Worm (Caenorhabditis elegans) whole organism, L4 larva: ENCODE measurements around the gene C50E10.1.

Source experiments
- egl-27 ChIP-seq: sonication (generic microtip); optimal IDR thresholded peaks from 3 replicates; lab custom pipeline; 2017; ENCODE audit warnings: missing biosample characterization, missing genetic modification reagents, missing genetic modification characterization
- mdl-1 ChIP-seq, 2 experiments: fragments of 150-350 bp in 1 of 2; sonication (generic microtip) in 1 of 2; optimal IDR thresholded peaks; 2 replicates each; lab custom pipeline; 2014 to 2017; ENCODE audit warnings: missing biosample characterization in 2 of 2, missing genetic modification characterization in 2 of 2
- pqm-1 ChIP-seq: sonication (generic microtip); optimal IDR thresholded peaks from 2 replicates; lab custom pipeline; 2017; ENCODE audit warnings: missing biosample characterization, missing genetic modification characterization

DNA sequence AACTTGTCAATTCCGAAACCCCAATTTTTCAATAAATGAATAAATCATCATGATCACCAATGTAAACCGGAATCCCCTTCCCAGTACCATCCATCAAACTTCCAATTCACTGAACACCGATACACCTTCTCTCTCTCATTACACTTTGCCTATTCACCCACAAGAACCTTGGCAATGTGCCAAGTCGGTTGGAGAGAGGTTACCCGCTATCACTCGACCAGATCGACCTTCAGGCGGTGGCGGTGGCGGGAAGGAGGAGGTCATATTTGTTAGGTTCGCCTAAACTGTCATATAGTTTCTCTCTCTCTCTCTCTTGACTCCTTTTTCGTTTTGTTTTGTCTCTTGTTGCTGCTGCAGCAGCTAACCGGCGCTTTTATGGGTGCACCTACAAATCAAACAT lies 39.7 kb downstream of the C50E10.1 start:
- TF ChIP-seq egl-27 (tag; lab: Kevin White, UChicago) = no peak
- no peak for TF ChIP-seq mdl-1 (tag; optimal IDR thresholded peaks at IDR 0.05; lab: Kevin White, UChicago)
- TF ChIP-seq pqm-1 (tag; lab: Kevin White, UChicago) = no peak
